Fruit fly (Drosophila melanogaster) whole organism, pupa: ENCODE results near the gene CG14840.

Experiments used
- CG12605 ChIP-seq: fragments of 200-800 bp; sonication (Bioruptor generic); IDR thresholded peaks from 2 replicates; pipeline ENCODE4 v1.3.6; 2022; ENCODE audit warnings: missing biosample characterization, missing genetic modification characterization
- CG13204 ChIP-seq: fragments of 200-800 bp; sonication (Bioruptor generic); optimal IDR thresholded peaks from 2 replicates; lab custom pipeline; 2018; ENCODE audit warnings: missing biosample characterization, mild to moderate bottlenecking, missing genetic modification characterization, moderate library complexity
- CG34367 ChIP-seq: fragments of 200-800 bp; sonication (Bioruptor generic); optimal IDR thresholded peaks from 2 replicates; lab custom pipeline; 2018; ENCODE audit warnings: missing biosample characterization, mild to moderate bottlenecking, missing genetic modification characterization
- CG4496 ChIP-seq: fragments of 200-800 bp; sonication (Bioruptor generic); IDR thresholded peaks from 3 replicates; pipeline ENCODE4 v1.3.6; 2022; ENCODE audit warnings: missing biosample characterization, missing genetic modification characterization
- CG8301 ChIP-seq: fragments of 200-800 bp; sonication (Bioruptor generic); optimal IDR thresholded peaks from 2 replicates; lab custom pipeline; 2018; ENCODE audit warnings: missing biosample characterization, mild to moderate bottlenecking, missing genetic modification characterization
- CG9948 ChIP-seq: fragments of 200-800 bp; sonication (Bioruptor generic); optimal IDR thresholded peaks from 2 replicates; lab custom pipeline; 2018; ENCODE audit warnings: missing biosample characterization, mild to moderate bottlenecking, missing genetic modification characterization, moderate library complexity
- D1 ChIP-seq: fragments of 200-800 bp; sonication (Bioruptor generic); optimal IDR thresholded peaks from 2 replicates; lab custom pipeline; 2018; ENCODE audit warnings: missing biosample characterization, mild to moderate bottlenecking, missing genetic modification characterization, moderate library complexity
- EcR ChIP-seq: fragments of 200-800 bp; sonication (Bioruptor generic); optimal IDR thresholded peaks from 3 replicates; lab custom pipeline; 2019; ENCODE audit warnings: missing biosample characterization, missing genetic modification characterization, mild to moderate bottlenecking, moderate library complexity, missing genetic modification reagents
- Pif1A ChIP-seq: fragments of 200-800 bp; sonication (Bioruptor generic); optimal IDR thresholded peaks from 3 replicates; lab custom pipeline; 2016; ENCODE audit warnings: missing biosample characterization, missing genetic modification characterization
- fd96Ca ChIP-seq: fragments of 200-800 bp; sonication (Bioruptor generic); IDR thresholded peaks from 3 replicates; pipeline ENCODE4 v1.3.6; 2022; ENCODE audit warnings: missing biosample characterization, missing genetic modification characterization

DNA sequence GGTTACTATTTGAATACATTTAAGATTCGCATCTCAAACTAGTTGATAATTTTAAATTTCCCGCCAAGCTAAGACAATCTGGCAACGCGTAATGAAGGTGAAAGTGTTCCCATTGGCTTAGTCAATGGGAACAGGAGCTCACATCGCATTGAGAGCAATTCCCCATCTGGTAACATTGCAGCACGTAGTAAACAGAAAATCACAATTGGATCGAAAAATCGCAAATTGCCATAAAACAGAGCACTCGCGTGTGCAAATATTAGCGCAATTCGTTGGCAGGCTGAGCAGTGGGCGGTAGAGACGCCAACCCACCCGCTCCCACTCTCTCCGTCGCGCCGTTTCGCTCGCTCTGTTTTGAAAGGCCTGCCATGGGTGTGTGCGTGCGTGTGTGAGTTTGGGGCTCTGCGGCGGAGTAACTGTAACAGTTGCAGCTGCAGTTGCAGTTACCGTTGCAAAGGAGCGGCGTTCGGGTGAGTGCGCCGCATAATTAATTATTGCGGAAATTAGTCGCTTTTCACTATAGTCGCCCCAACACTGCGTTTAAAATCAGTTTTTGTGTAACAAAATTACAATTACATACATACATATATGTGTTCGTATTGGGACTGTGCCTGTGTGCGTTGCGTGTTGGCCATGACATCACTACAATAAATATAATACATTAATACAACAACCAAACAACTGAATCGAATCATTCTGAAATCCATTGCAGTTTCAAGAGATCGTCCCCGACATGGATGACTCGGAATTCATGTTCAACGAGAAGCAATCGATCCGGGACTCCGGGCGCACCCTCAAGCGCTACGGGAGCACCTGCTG, 37.3 kb upstream of the CG14840 start:
- no peak for TF ChIP-seq Pif1A
- no peak for TF ChIP-seq CG34367 (tag; lab: Kevin White, UChicago)
- TF ChIP-seq CG9948 (tag; lab: Kevin White, UChicago), result no peak
- no peak for TF ChIP-seq D1 (tag; lab: Kevin White, UChicago)
- no peak for TF ChIP-seq CG8301 (tag; lab: Kevin White, UChicago)
- peak; percentile 62; the same call in 1 of the 3 replicates for TF ChIP-seq CG4496 (GFP tag; lab: Robert Waterston, UW)
- TF ChIP-seq EcR (GFP tag; lab: Kevin White, UChicago), result peak; percentile 6
- TF ChIP-seq CG13204 (GFP tag; lab: Kevin White, UChicago), result no peak
- TF ChIP-seq fd96Ca (GFP tag; lab: Robert Waterston, UW), result 0 out of 3 replicates have a peak, but pooled peaks have one; percentile 17
- TF ChIP-seq CG12605 (GFP tag; lab: Robert Waterston, UW), result no peak
